Fruit fly (Drosophila melanogaster) whole organism, prepupa: Measurements from ENCODE around the gene Osi21.

Experiments
- CG10631 ChIP-seq: fragments of 200-800 bp; sonication (Bioruptor generic); optimal IDR thresholded peaks from 2 replicates; lab custom pipeline; 2016; ENCODE audit warnings: missing biosample characterization, missing genetic modification characterization
- CG10669 ChIP-seq: fragments of 200-800 bp; sonication (Bioruptor generic); optimal IDR thresholded peaks from 3 replicates; lab custom pipeline; 2018; ENCODE audit warnings: missing biosample characterization, mild to moderate bottlenecking, missing genetic modification characterization, moderate library complexity
- CG11294 ChIP-seq: fragments of 200-800 bp; sonication (Bioruptor generic); IDR thresholded peaks from 2 replicates; pipeline ENCODE4 v1.3.6; 2022; ENCODE audit warnings: missing biosample characterization, missing genetic modification characterization
- CG11902 ChIP-seq: fragments of 200-800 bp; sonication (Bioruptor generic); optimal IDR thresholded peaks from 3 replicates; lab custom pipeline; 2016; ENCODE audit warnings: missing biosample characterization, missing genetic modification characterization
- CG15336 ChIP-seq: fragments of 200-800 bp; sonication (Bioruptor generic); IDR thresholded peaks from 2 replicates; pipeline ENCODE4 v1.3.6; 2022; ENCODE audit warnings: missing biosample characterization, missing genetic modification characterization
- CG1621 ChIP-seq: fragments of 200-800 bp; sonication (Bioruptor generic); optimal IDR thresholded peaks from 3 replicates; lab custom pipeline; 2018; ENCODE audit warnings: missing biosample characterization, mild to moderate bottlenecking, missing genetic modification characterization
- CG16779 ChIP-seq: fragments of 200-800 bp; sonication (Bioruptor generic); optimal IDR thresholded peaks from 3 replicates; lab custom pipeline; 2017; ENCODE audit warnings: missing biosample characterization, mild to moderate bottlenecking, missing genetic modification characterization
- CG3032 ChIP-seq: fragments of 200-800 bp; optimal IDR thresholded peaks from 2 replicates; lab custom pipeline; 2019; ENCODE audit warnings: missing biosample characterization, mild to moderate bottlenecking, missing genetic modification characterization, moderate library complexity
- CG31627 ChIP-seq: fragments of 200-800 bp; sonication (Bioruptor generic); optimal IDR thresholded peaks from 3 replicates; lab custom pipeline; 2016; ENCODE audit warnings: missing biosample characterization, missing genetic modification characterization
- CG32006 ChIP-seq: fragments of 200-800 bp; sonication (Bioruptor generic); optimal IDR thresholded peaks from 3 replicates; lab custom pipeline; 2017; ENCODE audit warnings: missing biosample characterization, mild to moderate bottlenecking, missing genetic modification characterization
- CG34406 ChIP-seq: fragments of 200-800 bp; sonication (Bioruptor generic); optimal IDR thresholded peaks from 3 replicates; lab custom pipeline; 2016; ENCODE audit warnings: missing biosample characterization, missing genetic modification characterization
- CG3919 ChIP-seq: fragments of 200-800 bp; sonication (Bioruptor generic); optimal IDR thresholded peaks from 3 replicates; lab custom pipeline; 2016; ENCODE audit warnings: missing biosample characterization, missing genetic modification characterization
- CG4318 ChIP-seq: fragments of 200-800 bp; sonication (Bioruptor generic); optimal IDR thresholded peaks from 3 replicates; lab custom pipeline; 2017; ENCODE audit warnings: missing biosample characterization, mild to moderate bottlenecking, missing genetic modification characterization
- CG6163 ChIP-seq: fragments of 200-800 bp; sonication (Bioruptor generic); IDR thresholded peaks from 3 replicates; pipeline ENCODE4 v1.3.6; 2022; ENCODE audit warnings: missing biosample characterization, missing genetic modification characterization
- CG6276 ChIP-seq: fragments of 200-800 bp; sonication (Bioruptor generic); optimal IDR thresholded peaks from 2 replicates; lab custom pipeline; 2017; ENCODE audit warnings: missing biosample characterization, mild to moderate bottlenecking, missing genetic modification characterization
- CG6792 ChIP-seq: fragments of 200-800 bp; sonication (Bioruptor generic); optimal IDR thresholded peaks from 3 replicates; lab custom pipeline; 2016; ENCODE audit warnings: missing biosample characterization, missing genetic modification characterization
- CG6854 ChIP-seq: fragments of 200-800 bp; sonication (Bioruptor generic); optimal IDR thresholded peaks from 2 replicates; lab custom pipeline; 2017; ENCODE audit warnings: missing biosample characterization, mild to moderate bottlenecking, missing genetic modification characterization
- CG7368 ChIP-seq: fragments of 200-800 bp; sonication (Bioruptor generic); optimal IDR thresholded peaks from 3 replicates; lab custom pipeline; 2016; ENCODE audit warnings: missing biosample characterization, missing genetic modification characterization
- CG8119 ChIP-seq: fragments of 200-800 bp; sonication (Bioruptor generic); IDR thresholded peaks from 3 replicates; pipeline ENCODE4 v1.3.6; 2022; ENCODE audit warnings: missing biosample characterization, missing genetic modification characterization
- CG8319 ChIP-seq: fragments of 200-800 bp; sonication (Bioruptor generic); optimal IDR thresholded peaks from 3 replicates; lab custom pipeline; 2016; ENCODE audit warnings: missing biosample characterization, missing genetic modification characterization
- CG8632 ChIP-seq: fragments of 200-800 bp; sonication (Bioruptor generic); optimal IDR thresholded peaks from 3 replicates; lab custom pipeline; 2016; ENCODE audit warnings: missing biosample characterization, missing genetic modification characterization
- CG9139 ChIP-seq: fragments of 200-800 bp; sonication (Bioruptor generic); optimal IDR thresholded peaks from 3 replicates; lab custom pipeline; 2017; ENCODE audit warnings: missing biosample characterization, mild to moderate bottlenecking, missing genetic modification characterization
- Eip75B ChIP-seq: fragments of 200-800 bp; sonication (Bioruptor generic); optimal IDR thresholded peaks from 3 replicates; lab custom pipeline; 2016; ENCODE audit warnings: missing biosample characterization, missing genetic modification characterization
- Eip93F ChIP-seq: fragments of 200-800 bp; sonication (Bioruptor generic); optimal IDR thresholded peaks from 2 replicates; lab custom pipeline; 2016; ENCODE audit warnings: missing biosample characterization, mild to moderate bottlenecking, missing genetic modification characterization
- Ets96B ChIP-seq: fragments of 200-800 bp; optimal IDR thresholded peaks from 2 replicates; lab custom pipeline; 2019; ENCODE audit warnings: missing biosample characterization, mild to moderate bottlenecking, missing genetic modification characterization, moderate library complexity
- Gug ChIP-seq: fragments of 200-800 bp; sonication (Bioruptor generic); IDR thresholded peaks from 2 replicates; pipeline ENCODE4 v1.3.6; 2022; ENCODE audit warnings: missing biosample characterization, missing genetic modification characterization
- Hr38 ChIP-seq: sonication (Bioruptor generic); optimal IDR thresholded peaks from 2 replicates; lab custom pipeline; 2016; ENCODE audit warnings: missing biosample characterization, missing genetic modification characterization
- Hr39 ChIP-seq: fragments of 200-800 bp; sonication (Bioruptor generic); optimal IDR thresholded peaks from 2 replicates; lab custom pipeline; 2016; ENCODE audit warnings: missing biosample characterization, missing genetic modification characterization
- Hr4 ChIP-seq: fragments of 200-800 bp; sonication (Bioruptor generic); optimal IDR thresholded peaks from 3 replicates; lab custom pipeline; 2016; ENCODE audit warnings: missing biosample characterization, missing genetic modification characterization
- Lpt ChIP-seq: fragments of 200-800 bp; sonication (Bioruptor generic); optimal IDR thresholded peaks from 3 replicates; lab custom pipeline; 2016; ENCODE audit warnings: missing biosample characterization, missing genetic modification characterization
- Met ChIP-seq: fragments of 200-800 bp; sonication (Bioruptor generic); optimal IDR thresholded peaks from 3 replicates; lab custom pipeline; 2016; ENCODE audit warnings: missing biosample characterization, missing genetic modification characterization
- OdsH ChIP-seq: fragments of 200-800 bp; sonication (Bioruptor generic); optimal IDR thresholded peaks from 3 replicates; lab custom pipeline; 2016; ENCODE audit warnings: missing biosample characterization, missing genetic modification characterization
- Smox ChIP-seq: fragments of 200-800 bp; sonication (Bioruptor generic); optimal IDR thresholded peaks from 3 replicates; lab custom pipeline; 2016; ENCODE audit warnings: missing biosample characterization, missing genetic modification characterization
- Sox102F ChIP-seq: fragments of 200-800 bp; sonication (Bioruptor generic); optimal IDR thresholded peaks from 2 replicates; lab custom pipeline; 2016; ENCODE audit warnings: missing biosample characterization, mild to moderate bottlenecking, missing genetic modification characterization
- Sox14 ChIP-seq: fragments of 200-800 bp; sonication (Bioruptor generic); optimal IDR thresholded peaks from 3 replicates; lab custom pipeline; 2016; ENCODE audit warnings: missing biosample characterization, missing genetic modification characterization
- Sox15 ChIP-seq: fragments of 200-800 bp; sonication (Bioruptor generic); optimal IDR thresholded peaks from 3 replicates; lab custom pipeline; 2016; ENCODE audit warnings: missing biosample characterization, missing genetic modification characterization
- achi ChIP-seq: fragments of 200-800 bp; sonication (Bioruptor generic); optimal IDR thresholded peaks from 3 replicates; lab custom pipeline; 2016; ENCODE audit warnings: missing biosample characterization, missing genetic modification characterization
- acj6 ChIP-seq: fragments of 200-800 bp; sonication (Bioruptor generic); optimal IDR thresholded peaks from 3 replicates; lab custom pipeline; 2016; ENCODE audit warnings: missing biosample characterization, missing genetic modification characterization
- cyc ChIP-seq: fragments of 200-800 bp; sonication (Bioruptor generic); optimal IDR thresholded peaks from 3 replicates; lab custom pipeline; 2016; ENCODE audit warnings: missing biosample characterization, missing genetic modification characterization
- dsx ChIP-seq: fragments of 200-800 bp; optimal IDR thresholded peaks from 3 replicates; lab custom pipeline; 2019; ENCODE audit warnings: missing biosample characterization, mild to moderate bottlenecking, missing genetic modification characterization, moderate library complexity; ENCODE audit not compliant: poor library complexity, severe bottlenecking
- eg ChIP-seq: fragments of 200-800 bp; sonication (Bioruptor generic); IDR thresholded peaks from 3 replicates; pipeline ENCODE4 v1.3.6; 2022; ENCODE audit warnings: missing biosample characterization, missing genetic modification characterization
- esn ChIP-seq: fragments of 200-800 bp; sonication (Bioruptor generic); optimal IDR thresholded peaks from 2 replicates; lab custom pipeline; 2016; ENCODE audit warnings: missing biosample characterization, mild to moderate bottlenecking, missing genetic modification characterization, moderate library complexity
- fd59A ChIP-seq: fragments of 200-800 bp; sonication (Bioruptor generic); optimal IDR thresholded peaks from 2 replicates; lab custom pipeline; 2017; ENCODE audit warnings: missing biosample characterization, mild to moderate bottlenecking, missing genetic modification characterization, missing genetic modification reagents
- fd85E ChIP-seq: fragments of 200-800 bp; sonication (Bioruptor generic); optimal IDR thresholded peaks from 3 replicates; lab custom pipeline; 2016; ENCODE audit warnings: missing biosample characterization, missing genetic modification characterization
- fkh ChIP-seq: fragments of 200-800 bp; sonication (Bioruptor generic); optimal IDR thresholded peaks from 3 replicates; lab custom pipeline; 2017; ENCODE audit warnings: missing biosample characterization, mild to moderate bottlenecking, missing genetic modification characterization, moderate library complexity
- lz ChIP-seq: fragments of 200-800 bp; sonication (Bioruptor generic); optimal IDR thresholded peaks from 3 replicates; lab custom pipeline; 2016; ENCODE audit warnings: missing biosample characterization, missing genetic modification characterization
- net ChIP-seq: fragments of 200-800 bp; sonication (Bioruptor generic); optimal IDR thresholded peaks from 3 replicates; lab custom pipeline; 2016; ENCODE audit warnings: missing biosample characterization, missing genetic modification characterization
- salr ChIP-seq, 2 experiments: fragments of 200-800 bp; sonication (Bioruptor generic); optimal IDR thresholded peaks; 3 replicates each; lab custom pipeline; 2016 to 2018; ENCODE audit warnings: missing biosample characterization in 2 of 2, missing genetic modification characterization in 2 of 2, mild to moderate bottlenecking in 1 of 2
- spab ChIP-seq: fragments of 200-800 bp; sonication (Bioruptor generic); optimal IDR thresholded peaks from 2 replicates; lab custom pipeline; 2017; ENCODE audit warnings: missing biosample characterization, mild to moderate bottlenecking, missing genetic modification characterization, missing genetic modification reagents
- ss ChIP-seq, 2 experiments: fragments of 200-800 bp; sonication (Bioruptor generic); optimal IDR thresholded peaks; 2 replicates in 1 of 2; 3 replicates in 1 of 2; lab custom pipeline; 2017 to 2018; ENCODE audit warnings: mild to moderate bottlenecking in 2 of 2, missing biosample characterization in 2 of 2, missing genetic modification characterization in 2 of 2, moderate library complexity in 1 of 2
- svp ChIP-seq: fragments of 200-800 bp; sonication (Bioruptor generic); peaks from one replicate; lab custom pipeline; 2016; ENCODE audit warnings: missing biosample characterization, missing genetic modification characterization
- topi ChIP-seq: fragments of 200-800 bp; sonication (Bioruptor generic); optimal IDR thresholded peaks from 3 replicates; lab custom pipeline; 2016; ENCODE audit warnings: missing biosample characterization, missing genetic modification characterization
- vri ChIP-seq: fragments of 200-800 bp; sonication (Bioruptor generic); optimal IDR thresholded peaks from 3 replicates; lab custom pipeline; 2016; ENCODE audit warnings: missing biosample characterization, mild to moderate bottlenecking, missing genetic modification characterization

The Osi21 gene

dm6 chr2L:11328357-11328756 lies 42.9 kb upstream of the Osi21 start:
- TF ChIP-seq acj6 (GFP tag; lab: Kevin White, UChicago) = peak; percentile 47
- no peak for TF ChIP-seq Hr38
- TF ChIP-seq Met = peak; percentile 70
- TF ChIP-seq salr (GFP tag; optimal IDR thresholded peaks at IDR 0.05; lab: Kevin White, UChicago) = peak in 1 of 2 experiments; percentile 4
- TF ChIP-seq CG7368 (GFP tag; lab: Kevin White, UChicago) = no peak
- peak; percentile 56 for TF ChIP-seq CG32006 (GFP tag; lab: Kevin White, UChicago)
- peak; percentile 46; the same call in 1 of the 2 replicates for TF ChIP-seq CG15336
- TF ChIP-seq CG34406 = peak; percentile 44
- TF ChIP-seq lz (GFP tag; lab: Kevin White, UChicago) = peak; percentile 61
- TF ChIP-seq CG6276 (GFP tag; lab: Kevin White, UChicago) = no peak
- TF ChIP-seq CG9139 (GFP tag; lab: Kevin White, UChicago) = no peak
- TF ChIP-seq CG3032 (tag; lab: Kevin White, UChicago) = no peak
- peak; percentile 64 for TF ChIP-seq cyc (GFP tag; lab: Kevin White, UChicago)
- TF ChIP-seq achi (GFP tag; lab: Kevin White, UChicago) = peak; percentile 53
- no peak for TF ChIP-seq ss (GFP tag; optimal IDR thresholded peaks at IDR 0.05; lab: Kevin White, UChicago)
- no peak for TF ChIP-seq CG6854 (GFP tag; lab: Kevin White, UChicago)
- peak; percentile 19 for TF ChIP-seq CG8632 (GFP tag; lab: Kevin White, UChicago)
- peak; percentile 45 for TF ChIP-seq Sox14 (GFP tag; lab: Kevin White, UChicago)
- TF ChIP-seq CG4318 (GFP tag; lab: Kevin White, UChicago) = no peak
- peak; percentile 51 for TF ChIP-seq vri
- peak; percentile 72 for TF ChIP-seq Sox102F (GFP tag; lab: Kevin White, UChicago)
- peak; percentile 61 for TF ChIP-seq topi (GFP tag; lab: Kevin White, UChicago)
- peak; percentile 21; the same call in 1 of the 2 replicates for TF ChIP-seq Gug (GFP tag; lab: Robert Waterston, UW)
- TF ChIP-seq CG8119 (GFP tag; lab: Robert Waterston, UW) = peak; percentile 59; the same call in 2 of the 3 replicates
- TF ChIP-seq Eip75B (GFP tag; lab: Kevin White, UChicago) = peak; percentile 29
- no peak for TF ChIP-seq CG8319 (GFP tag; lab: Kevin White, UChicago)
- peak; percentile 66; the same call in 2 of the 3 replicates for TF ChIP-seq CG6163 (GFP tag; lab: Robert Waterston, UW)
- peak; percentile 59 for TF ChIP-seq Smox
- no peak for TF ChIP-seq CG16779 (tag; lab: Kevin White, UChicago)
- peak; percentile 58 for TF ChIP-seq CG6792 (GFP tag; lab: Kevin White, UChicago)
- TF ChIP-seq CG10631 (GFP tag; lab: Kevin White, UChicago) = peak; percentile 46
- no peak for TF ChIP-seq net (GFP tag; lab: Kevin White, UChicago)
- peak; percentile 12 for TF ChIP-seq CG1621 (tag; lab: Kevin White, UChicago)
- peak; percentile 72 for TF ChIP-seq Hr39
- TF ChIP-seq esn (GFP tag; lab: Kevin White, UChicago) = peak; percentile 65
- TF ChIP-seq OdsH = peak; percentile 58
- no peak for TF ChIP-seq CG11294 (GFP tag; lab: Robert Waterston, UW)
- no peak for TF ChIP-seq fd85E (GFP tag; lab: Kevin White, UChicago)
- TF ChIP-seq spab (GFP tag; lab: Kevin White, UChicago) = no peak
- TF ChIP-seq CG11902 (GFP tag; lab: Kevin White, UChicago) = no peak
- TF ChIP-seq CG10669 (GFP tag; lab: Kevin White, UChicago) = no peak
- peak; percentile 30 for TF ChIP-seq CG3919 (GFP tag; lab: Kevin White, UChicago)
- TF ChIP-seq svp (GFP tag; lab: Kevin White, UChicago) = peak; percentile 83
- TF ChIP-seq Hr4 (GFP tag; lab: Kevin White, UChicago) = peak; percentile 37
- TF ChIP-seq Sox15 (GFP tag; lab: Kevin White, UChicago) = no peak
- no peak for TF ChIP-seq dsx (GFP tag; lab: Kevin White, UChicago)
- TF ChIP-seq fd59A (GFP tag; lab: Kevin White, UChicago) = no peak
- TF ChIP-seq Lpt (GFP tag; lab: Kevin White, UChicago) = peak; percentile 24
- peak; percentile 64; the same call in 2 of the 3 replicates for TF ChIP-seq eg
- TF ChIP-seq CG31627 (GFP tag; lab: Kevin White, UChicago) = peak; percentile 66
- TF ChIP-seq fkh (GFP tag; lab: Kevin White, UChicago) = no peak
- TF ChIP-seq Ets96B (tag; lab: Kevin White, UChicago) = peak; percentile 18
- TF ChIP-seq Eip93F (GFP tag; lab: Kevin White, UChicago) = no peak
